Worm (Caenorhabditis elegans) whole organism, L1 larva: Measurements from ENCODE around the gene ttr-52.
A peak's percentile ranks its signal among the peaks of the same experiment; 100 is the strongest.

ENCODE experiments used
- C04F5.9 ChIP-seq: sonication (generic microtip); optimal IDR thresholded peaks from 2 replicates; lab custom pipeline; 2016; ENCODE audit warnings: missing genetic modification characterization, missing compliant biosample characterization
- F16B12.6 ChIP-seq: fragments of 150-350 bp; optimal IDR thresholded peaks from 2 replicates; lab custom pipeline; 2014; ENCODE audit warnings: missing biosample characterization, missing genetic modification characterization
- aha-1 ChIP-seq: fragments of 150-350 bp; optimal IDR thresholded peaks from 2 replicates; lab custom pipeline; 2014; ENCODE audit warnings: missing biosample characterization, missing genetic modification characterization
- alr-1 ChIP-seq: fragments of 200-800 bp; sonication (Bioruptor generic); optimal IDR thresholded peaks from 2 replicates; lab custom pipeline; 2018; ENCODE audit warnings: borderline replicate concordance, mild to moderate bottlenecking, missing genetic modification characterization, missing compliant biosample characterization
- blmp-1 ChIP-seq: fragments of 150-350 bp; optimal IDR thresholded peaks from 2 replicates; lab custom pipeline; 2014; ENCODE audit warnings: missing biosample characterization, missing genetic modification characterization
- ceh-63 ChIP-seq: fragments of 200-800 bp; sonication (Bioruptor generic); optimal IDR thresholded peaks from 2 replicates; lab custom pipeline; 2018; ENCODE audit warnings: mild to moderate bottlenecking, missing genetic modification characterization, missing compliant biosample characterization
- ceh-8 ChIP-seq: fragments of 200-800 bp; sonication (Bioruptor generic); optimal IDR thresholded peaks from 2 replicates; lab custom pipeline; 2018; ENCODE audit warnings: mild to moderate bottlenecking, missing genetic modification characterization, moderate library complexity, missing compliant biosample characterization
- ceh-82 ChIP-seq, 3 experiments: fragments of 150-350 bp in 1 of 3; sonication (generic microtip) in 2 of 3; optimal IDR thresholded peaks; 2 replicates each; lab custom pipeline; 2014 to 2017; ENCODE audit warnings: missing biosample characterization in 3 of 3, missing genetic modification characterization in 3 of 3
- ceh-90 ChIP-seq: sonication (generic microtip); optimal IDR thresholded peaks from 2 replicates; lab custom pipeline; 2016; ENCODE audit warnings: missing genetic modification characterization, missing compliant biosample characterization
- efl-3 ChIP-seq: fragments of 200-800 bp; sonication (Bioruptor generic); optimal IDR thresholded peaks from 2 replicates; lab custom pipeline; 2018; ENCODE audit warnings: mild to moderate bottlenecking, missing genetic modification characterization, missing compliant biosample characterization
- egl-27 ChIP-seq, 2 experiments: fragments of 150-350 bp in 1 of 2; sonication (generic microtip); optimal IDR thresholded peaks; 3 replicates each; lab custom pipeline; 2017 to 2018; ENCODE audit warnings: missing biosample characterization in 2 of 2, missing genetic modification characterization in 2 of 2, missing genetic modification reagents in 2 of 2
- fkh-10 ChIP-seq: sonication (generic microtip); optimal IDR thresholded peaks from 2 replicates; lab custom pipeline; 2017; ENCODE audit warnings: missing biosample characterization, missing genetic modification reagents, missing genetic modification characterization
- grh-1 ChIP-seq: fragments of 200-800 bp; sonication (Bioruptor generic); IDR thresholded peaks from 2 replicates; pipeline ENCODE4 v1.3.6; 2022; ENCODE audit warnings: missing genetic modification reagents, missing genetic modification characterization, missing compliant biosample characterization
- hlh-17 ChIP-seq: fragments of 200-800 bp; sonication (Bioruptor generic); optimal IDR thresholded peaks from 2 replicates; lab custom pipeline; 2018; ENCODE audit warnings: missing genetic modification characterization, mild to moderate bottlenecking, missing compliant biosample characterization, moderate library complexity, borderline replicate concordance
- lin-35 ChIP-seq, 2 experiments: fragments of 150-350 bp; optimal IDR thresholded peaks; 2 replicates each; lab custom pipeline; 2014; ENCODE audit warnings: missing biosample characterization in 2 of 2, missing genetic modification characterization in 2 of 2, missing genetic modification reagents in 2 of 2
- lir-3 ChIP-seq: sonication (generic microtip); optimal IDR thresholded peaks from 2 replicates; lab custom pipeline; 2016; ENCODE audit warnings: mild to moderate bottlenecking, missing genetic modification characterization, moderate library complexity, missing compliant biosample characterization; ENCODE audit not compliant: poor library complexity
- mab-9 ChIP-seq: fragments of 200-800 bp; sonication (Bioruptor generic); IDR thresholded peaks from 2 replicates; pipeline ENCODE4 v1.3.6; 2022; ENCODE audit warnings: missing genetic modification reagents, missing genetic modification characterization, missing compliant biosample characterization
- nhr-11 ChIP-seq: fragments of 150-350 bp; optimal IDR thresholded peaks from 2 replicates; lab custom pipeline; 2014; ENCODE audit warnings: missing biosample characterization, missing genetic modification characterization
- nhr-20 ChIP-seq: sonication (generic microtip); optimal IDR thresholded peaks from 2 replicates; lab custom pipeline; 2016; ENCODE audit warnings: mild to moderate bottlenecking, missing genetic modification characterization, missing compliant biosample characterization
- nhr-71 ChIP-seq: sonication (generic microtip); optimal IDR thresholded peaks from 2 replicates; lab custom pipeline; 2016; ENCODE audit warnings: mild to moderate bottlenecking, missing genetic modification characterization, moderate library complexity, missing compliant biosample characterization
- nhr-77 ChIP-seq: fragments of 150-350 bp; optimal IDR thresholded peaks from 2 replicates; lab custom pipeline; 2014; ENCODE audit warnings: missing biosample characterization, missing genetic modification characterization
- nhr-85 ChIP-seq: sonication (generic microtip); peaks from one replicate; lab custom pipeline; 2016; ENCODE audit warnings: missing genetic modification characterization, inconsistent platforms, missing compliant biosample characterization
- snpc-4 ChIP-seq: fragments of 150-350 bp; optimal IDR thresholded peaks from 2 replicates; lab custom pipeline; 2014; ENCODE audit warnings: missing biosample characterization, missing genetic modification characterization
- snu-23 ChIP-seq: sonication (generic microtip); optimal IDR thresholded peaks from 2 replicates; lab custom pipeline; 2016; ENCODE audit warnings: missing genetic modification characterization, missing compliant biosample characterization
- sup-37 ChIP-seq: fragments of 200-800 bp; sonication (Bioruptor generic); optimal IDR thresholded peaks from 2 replicates; lab custom pipeline; 2018; ENCODE audit warnings: mild to moderate bottlenecking, missing genetic modification characterization, missing compliant biosample characterization
- tbx-2 ChIP-seq: sonication (generic microtip); optimal IDR thresholded peaks from 2 replicates; lab custom pipeline; 2016; ENCODE audit warnings: missing genetic modification characterization, missing compliant biosample characterization
- unc-62 ChIP-seq: fragments of 150-350 bp; optimal IDR thresholded peaks from 2 replicates; lab custom pipeline; 2014; ENCODE audit warnings: missing biosample characterization, missing genetic modification reagents, missing genetic modification characterization
- unc-86 ChIP-seq: sonication (generic microtip); optimal IDR thresholded peaks from 2 replicates; lab custom pipeline; 2016; ENCODE audit warnings: missing genetic modification characterization, missing compliant biosample characterization
- xbp-1 ChIP-seq: sonication (generic microtip); optimal IDR thresholded peaks from 2 replicates; lab custom pipeline; 2016; ENCODE audit warnings: missing genetic modification characterization, missing compliant biosample characterization
- ztf-4 ChIP-seq: fragments of 150-350 bp; optimal IDR thresholded peaks from 2 replicates; lab custom pipeline; 2014; ENCODE audit warnings: missing biosample characterization, missing genetic modification characterization

ttr-52 gene

DNA sequence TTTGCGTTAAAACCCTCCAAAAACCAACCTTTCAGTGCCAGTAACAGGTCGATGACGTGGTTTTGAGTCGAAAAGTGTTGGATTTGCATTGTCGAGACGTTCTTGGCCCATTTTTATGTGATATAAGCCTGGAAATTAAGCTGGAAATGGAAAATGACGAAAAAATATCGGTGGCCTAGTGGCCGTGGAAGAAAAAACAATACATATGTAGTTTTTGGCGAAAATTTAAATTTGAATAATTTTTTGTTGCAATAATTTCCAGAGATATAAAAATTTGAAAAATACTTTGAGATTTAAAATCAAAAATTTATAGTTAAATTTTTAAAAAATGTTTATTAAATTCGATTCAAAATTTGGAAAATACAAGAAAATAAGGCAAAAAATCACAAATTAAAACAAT is 34.9 kb downstream of the ttr-52 start, which contains the start of gene ciao-2B (continued):
- TF ChIP-seq nhr-85 (tag; lab: Kevin White, UChicago) = peak; percentile 66

DNA sequence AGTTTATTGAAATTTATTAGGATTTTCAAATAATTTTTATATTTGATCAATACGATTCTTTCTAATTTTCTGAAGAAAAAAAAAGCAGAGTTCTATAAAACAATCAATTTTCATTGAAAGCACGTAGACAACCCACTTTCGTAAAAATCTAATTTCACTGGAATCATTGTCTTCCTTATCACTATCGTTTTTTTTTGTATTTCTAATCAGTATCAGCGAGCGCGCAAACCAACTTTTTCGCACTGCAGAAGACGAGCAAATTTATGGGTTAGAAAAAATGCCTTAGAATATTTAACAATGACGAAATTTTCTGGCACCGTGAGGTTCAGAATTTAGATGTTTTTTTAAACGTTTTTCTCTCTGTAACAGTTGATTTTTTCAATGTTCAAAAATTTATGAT is 48.3 kb downstream of the ttr-52 start:
- TF ChIP-seq ztf-4 = no peak
- TF ChIP-seq ceh-90 (tag; lab: Kevin White, UChicago) = no peak
- no peak for TF ChIP-seq egl-27 (tag; optimal IDR thresholded peaks at IDR 0.05; lab: Kevin White, UChicago)
- no peak for TF ChIP-seq fkh-10 (GFP tag; lab: Kevin White, UChicago)
- no peak for TF ChIP-seq nhr-77 (tag; lab: Kevin White, UChicago)
- no peak for TF ChIP-seq nhr-11 (tag; lab: Kevin White, UChicago)
- no peak for TF ChIP-seq nhr-71 (tag; lab: Kevin White, UChicago)
- TF ChIP-seq snu-23 = no peak
- no peak for TF ChIP-seq tbx-2 (tag; lab: Kevin White, UChicago)
- no peak for TF ChIP-seq efl-3 (GFP tag; lab: Kevin White, UChicago)
- no peak for TF ChIP-seq blmp-1
- no peak for TF ChIP-seq nhr-20 (tag; lab: Kevin White, UChicago)
- no peak for TF ChIP-seq ceh-63 (GFP tag; lab: Kevin White, UChicago)
- TF ChIP-seq alr-1 = no peak
- TF ChIP-seq F16B12.6 = no peak
- TF ChIP-seq unc-86 (tag; lab: Kevin White, UChicago) = no peak

DNA sequence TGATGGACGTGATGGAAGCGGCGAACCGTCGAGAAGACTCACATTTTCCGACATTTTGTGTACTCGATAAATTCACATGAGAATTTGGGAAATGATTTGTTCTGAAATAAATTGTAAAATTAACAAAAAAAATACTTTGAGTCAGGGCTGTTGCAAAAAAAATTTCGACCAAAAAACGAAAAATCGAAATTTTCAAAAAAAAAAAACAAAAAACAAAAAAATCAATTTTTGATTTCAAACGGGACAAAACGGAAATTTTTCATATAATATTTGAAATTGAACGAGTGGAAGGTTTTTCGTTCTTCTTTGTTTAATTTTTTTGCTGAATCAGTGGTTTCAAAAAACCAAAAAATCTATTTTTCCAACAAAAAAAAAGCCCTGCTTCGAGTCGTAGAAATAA is 50.7 kb downstream of the ttr-52 start, which contains the start of gene cua-1:
Gene cua-1, minus strand, starts transcription at position 101 of the 400 bp plus-strand sequence.
- TF ChIP-seq lin-35 (GFP tag; optimal IDR thresholded peaks at IDR 0.05; lab: Kevin White, UChicago) (no peak), unc-86 (tag; lab: Kevin White, UChicago) (no peak), aha-1 (tag; lab: Kevin White, UChicago) (no peak), mab-9 (GFP tag; lab: Robert Waterston, UW) (no peak), C04F5.9 (tag; lab: Kevin White, UChicago) (no peak), efl-3 (GFP tag; lab: Kevin White, UChicago) (no peak), ceh-82 (tag; optimal IDR thresholded peaks at IDR 0.05; lab: Kevin White, UChicago) (no peak), grh-1 (GFP tag; lab: Robert Waterston, UW) (no peak), sup-37 (GFP tag; lab: Kevin White, UChicago) (no peak), ceh-63 (GFP tag; lab: Kevin White, UChicago) (no peak), snu-23 (no peak), xbp-1 (tag; lab: Kevin White, UChicago) (no peak), ceh-8 (GFP tag; lab: Kevin White, UChicago) (no peak), alr-1 (no peak), lir-3 (tag; lab: Kevin White, UChicago) (no peak), unc-62 (GFP tag; lab: Kevin White, UChicago) (no peak), snpc-4 (tag; lab: Kevin White, UChicago) (no peak), hlh-17 (GFP tag; lab: Kevin White, UChicago) (no peak)
